Fruit fly (Drosophila melanogaster) whole organism, embryonic: ENCODE data around the gene CG5608.
A peak's percentile ranks its signal among the peaks of the same experiment; 100 is the strongest.

Experiments used
- CG10209 ChIP-seq: fragments of 200-800 bp; sonication (Bioruptor generic); optimal IDR thresholded peaks from 3 replicates; lab custom pipeline; 2017; ENCODE audit warnings: missing biosample characterization, mild to moderate bottlenecking, missing genetic modification characterization, missing genetic modification reagents
- CG10321 ChIP-seq: fragments of 200-800 bp; sonication (Bioruptor generic); IDR thresholded peaks from 2 replicates; pipeline ENCODE4 v1.3.6; 2022; ENCODE audit warnings: missing biosample characterization, missing genetic modification characterization
- CG11560 ChIP-seq: fragments of 200-800 bp; sonication (Bioruptor generic); IDR thresholded peaks from 3 replicates; pipeline ENCODE4 v1.3.6; 2022; ENCODE audit warnings: missing biosample characterization, missing genetic modification characterization
- CG12391 ChIP-seq: fragments of 200-800 bp; sonication (Bioruptor generic); optimal IDR thresholded peaks from 3 replicates; lab custom pipeline; 2018; ENCODE audit warnings: missing biosample characterization, mild to moderate bottlenecking, missing genetic modification characterization, moderate library complexity
- CG12659 ChIP-seq: fragments of 200-800 bp; sonication (Bioruptor generic); optimal IDR thresholded peaks from 3 replicates; lab custom pipeline; 2017; ENCODE audit warnings: mild to moderate bottlenecking, missing biosample characterization, missing genetic modification reagents, missing genetic modification characterization
- CG1603 ChIP-seq: fragments of 200-800 bp; sonication (Bioruptor generic); optimal IDR thresholded peaks from 2 replicates; lab custom pipeline; 2019; ENCODE audit warnings: missing biosample characterization, mild to moderate bottlenecking, missing genetic modification characterization, moderate library complexity
- CG17361 ChIP-seq: fragments of 200-800 bp; sonication (Bioruptor generic); IDR thresholded peaks from 3 replicates; pipeline ENCODE4 v1.3.6; 2022; ENCODE audit warnings: missing biosample characterization, missing genetic modification characterization
- CG1832 ChIP-seq: fragments of 200-800 bp; sonication (Bioruptor generic); optimal IDR thresholded peaks from 2 replicates; lab custom pipeline; 2017; ENCODE audit warnings: missing biosample characterization, mild to moderate bottlenecking, missing genetic modification characterization, inconsistent platforms
- CG18619 ChIP-seq: fragments of 200-800 bp; sonication (Bioruptor generic); optimal IDR thresholded peaks from 3 replicates; lab custom pipeline; 2017; ENCODE audit warnings: missing biosample characterization, mild to moderate bottlenecking, missing genetic modification characterization
- CG30403 ChIP-seq: fragments of 200-800 bp; sonication (Bioruptor generic); optimal IDR thresholded peaks from 3 replicates; lab custom pipeline; 2016; ENCODE audit warnings: missing biosample characterization, missing genetic modification characterization
- CG4820 ChIP-seq: fragments of 200-800 bp; sonication (Bioruptor generic); optimal IDR thresholded peaks from 3 replicates; lab custom pipeline; 2016; ENCODE audit warnings: missing biosample characterization, missing genetic modification characterization
- CG6765 ChIP-seq: fragments of 200-800 bp; sonication (Bioruptor generic); optimal IDR thresholded peaks from 3 replicates; lab custom pipeline; 2017; ENCODE audit warnings: missing biosample characterization, mild to moderate bottlenecking, missing genetic modification characterization
- CG7786 ChIP-seq: fragments of 200-800 bp; sonication (Bioruptor generic); optimal IDR thresholded peaks from 2 replicates; lab custom pipeline; 2016; ENCODE audit warnings: missing biosample characterization, missing genetic modification characterization
- CG8944 ChIP-seq: fragments of 200-800 bp; sonication (Bioruptor generic); optimal IDR thresholded peaks from 3 replicates; lab custom pipeline; 2016; ENCODE audit warnings: missing biosample characterization, missing genetic modification characterization
- CG9215 ChIP-seq: fragments of 200-800 bp; sonication (Bioruptor generic); IDR thresholded peaks from 2 replicates; pipeline ENCODE4 v1.3.6; 2022; ENCODE audit warnings: missing biosample characterization, missing genetic modification characterization
- CG9437 ChIP-seq: fragments of 200-800 bp; sonication (Bioruptor generic); optimal IDR thresholded peaks from 2 replicates; lab custom pipeline; 2018; ENCODE audit warnings: missing biosample characterization, mild to moderate bottlenecking, missing genetic modification characterization
- CG9727 ChIP-seq: fragments of 200-800 bp; sonication (Bioruptor generic); optimal IDR thresholded peaks from 3 replicates; lab custom pipeline; 2017; ENCODE audit warnings: missing biosample characterization, mild to moderate bottlenecking, missing genetic modification characterization
- D19B ChIP-seq: fragments of 200-800 bp; sonication (Bioruptor generic); optimal IDR thresholded peaks from 2 replicates; lab custom pipeline; 2017; ENCODE audit warnings: missing biosample characterization, mild to moderate bottlenecking, missing genetic modification characterization
- Dfd ChIP-seq, 2 experiments: fragments of >200 bp; optimal IDR thresholded peaks; 2 replicates each; lab custom pipeline; 2017; ENCODE audit warnings: missing biosample characterization in 2 of 2, missing genetic modification characterization in 2 of 2
- Dll ChIP-seq: fragments of 200-800 bp; sonication (Bioruptor generic); IDR thresholded peaks from 4 replicates; pipeline ENCODE4 v1.3.6; 2022; ENCODE audit warnings: missing biosample characterization, missing genetic modification characterization; ENCODE audit not compliant: partially characterized antibody
- Dref ChIP-seq: fragments of 200-800 bp; sonication (Bioruptor generic); IDR thresholded peaks from 2 replicates; pipeline ENCODE4 v1.3.6; 2022; ENCODE audit warnings: missing biosample characterization, missing genetic modification characterization
- Elba2 ChIP-seq: fragments of 200-800 bp; sonication (Bioruptor generic); optimal IDR thresholded peaks from 3 replicates; lab custom pipeline; 2016; ENCODE audit warnings: missing biosample characterization, missing genetic modification characterization
- Hmr ChIP-seq: fragments of 200-800 bp; sonication (Bioruptor generic); optimal IDR thresholded peaks from 3 replicates; lab custom pipeline; 2017; ENCODE audit warnings: mild to moderate bottlenecking, missing biosample characterization, missing genetic modification reagents, missing genetic modification characterization
- Lpt ChIP-seq: fragments of >200 bp; optimal IDR thresholded peaks from 2 replicates; lab custom pipeline; 2018; ENCODE audit warnings: missing biosample characterization, missing genetic modification characterization
- Med ChIP-seq: fragments of 200-800 bp; sonication (Bioruptor generic); peaks from one replicate; lab custom pipeline; 2016; ENCODE audit warnings: missing biosample characterization, missing genetic modification characterization, mild to moderate bottlenecking, inconsistent platforms, moderate library complexity
- Meics ChIP-seq: fragments of 200-800 bp; sonication (Bioruptor generic); optimal IDR thresholded peaks from 2 replicates; lab custom pipeline; 2017; ENCODE audit warnings: missing biosample characterization, mild to moderate bottlenecking, missing genetic modification characterization
- Poxn ChIP-seq: fragments of 200-800 bp; sonication (Bioruptor generic); IDR thresholded peaks from 2 replicates; pipeline ENCODE4 v1.3.6; 2022; ENCODE audit warnings: missing biosample characterization, missing genetic modification characterization
- Side ChIP-seq: fragments of 200-800 bp; sonication (Bioruptor generic); optimal IDR thresholded peaks from 2 replicates; lab custom pipeline; 2016; ENCODE audit warnings: missing biosample characterization, missing genetic modification characterization
- Trl ChIP-seq, 3 experiments: fragments of >200 bp in 2 of 3; fragments of 200-800 bp in 1 of 3; sonication (Bioruptor generic) in 1 of 3; optimal IDR thresholded peaks; 2 replicates in 1 of 3; 3 replicates in 2 of 3; lab custom pipeline; 2016 to 2017; ENCODE audit warnings: missing biosample characterization in 1 of 3, missing genetic modification characterization in 1 of 3
- YL-1 ChIP-seq: fragments of 200-800 bp; sonication (Bioruptor generic); optimal IDR thresholded peaks from 3 replicates; lab custom pipeline; 2017; ENCODE audit warnings: missing biosample characterization, mild to moderate bottlenecking, missing genetic modification characterization
- ase ChIP-seq: fragments of 200-800 bp; sonication (Bioruptor generic); IDR thresholded peaks from 3 replicates; pipeline ENCODE4 v1.3.6; 2022; ENCODE audit warnings: missing biosample characterization, missing genetic modification characterization
- bab2 ChIP-seq: fragments of 200-800 bp; sonication (Bioruptor generic); optimal IDR thresholded peaks from 2 replicates; lab custom pipeline; 2016; ENCODE audit warnings: missing biosample characterization, missing genetic modification characterization
- caup ChIP-seq: fragments of 200-800 bp; sonication (Bioruptor generic); optimal IDR thresholded peaks from 3 replicates; lab custom pipeline; 2017; ENCODE audit warnings: missing biosample characterization, mild to moderate bottlenecking, missing genetic modification characterization, moderate library complexity; ENCODE audit not compliant: severe bottlenecking
- ci ChIP-seq: fragments of 200-800 bp; sonication (Bioruptor generic); IDR thresholded peaks from 3 replicates; pipeline ENCODE4 v1.3.6; 2022; ENCODE audit warnings: missing biosample characterization, missing genetic modification characterization
- corto ChIP-seq: fragments of 200-800 bp; sonication (Bioruptor generic); optimal IDR thresholded peaks from 2 replicates; lab custom pipeline; 2016; ENCODE audit warnings: missing biosample characterization, mild to moderate bottlenecking, missing genetic modification characterization, moderate library complexity
- dm ChIP-seq: fragments of 200-800 bp; sonication (Bioruptor generic); optimal IDR thresholded peaks from 3 replicates; lab custom pipeline; 2016; ENCODE audit warnings: missing biosample characterization, missing genetic modification characterization
- esg ChIP-seq: fragments of 200-800 bp; sonication (Bioruptor generic); conservative IDR thresholded peaks from 2 replicates; pipeline ENCODE4 v1.3.6; 2022; ENCODE audit warnings: missing biosample characterization, missing genetic modification characterization
- inv ChIP-seq: fragments of 200-800 bp; sonication (Bioruptor generic); IDR thresholded peaks from 2 replicates; pipeline ENCODE4 v1.3.6; 2022; ENCODE audit warnings: missing biosample characterization, missing genetic modification characterization; ENCODE audit not compliant: partially characterized antibody
- prd ChIP-seq, 3 experiments: fragments of >200 bp in 2 of 3; fragments of 200-800 bp in 1 of 3; sonication (Bioruptor generic) in 1 of 3; optimal IDR thresholded peaks in 2 of 3; IDR thresholded peaks in 1 of 3; 2 replicates in 2 of 3; 3 replicates in 1 of 3; pipeline versions ENCODE4 v1.3.6 to Lab custom; 2017 to 2022; ENCODE audit warnings: missing biosample characterization in 1 of 3, missing genetic modification characterization in 1 of 3
- row ChIP-seq: fragments of 200-800 bp; sonication (Bioruptor generic); IDR thresholded peaks from 3 replicates; pipeline ENCODE4 v1.3.6; 2022; ENCODE audit warnings: missing biosample characterization, missing genetic modification characterization
- sima ChIP-seq: fragments of 200-800 bp; sonication (Bioruptor generic); optimal IDR thresholded peaks from 2 replicates; lab custom pipeline; 2016; ENCODE audit warnings: missing biosample characterization, missing genetic modification characterization
- stwl ChIP-seq: fragments of 200-800 bp; sonication (Bioruptor generic); optimal IDR thresholded peaks from 3 replicates; lab custom pipeline; 2018; ENCODE audit warnings: missing biosample characterization, mild to moderate bottlenecking, missing genetic modification characterization, moderate library complexity
- tll ChIP-seq, 2 experiments: fragments of 200-800 bp in 1 of 2; fragments of >200 bp in 1 of 2; sonication (Bioruptor generic) in 1 of 2; optimal IDR thresholded peaks; 2 replicates each; lab custom pipeline; 2017 to 2019; ENCODE audit warnings: missing biosample characterization in 2 of 2, missing genetic modification characterization in 2 of 2, mild to moderate bottlenecking in 1 of 2, moderate library complexity in 1 of 2
- trem ChIP-seq: fragments of 200-800 bp; optimal IDR thresholded peaks from 3 replicates; lab custom pipeline; 2019; ENCODE audit warnings: missing biosample characterization, mild to moderate bottlenecking, missing genetic modification characterization, moderate library complexity
- twi ChIP-seq: fragments of 200-800 bp; optimal IDR thresholded peaks from 2 replicates; lab custom pipeline; 2019; ENCODE audit warnings: missing biosample characterization, mild to moderate bottlenecking, missing genetic modification characterization, moderate library complexity
- vnd ChIP-seq: fragments of 200-800 bp; sonication (Bioruptor generic); IDR thresholded peaks from 3 replicates; pipeline ENCODE4 v1.3.6; 2022; ENCODE audit warnings: missing biosample characterization, missing genetic modification characterization; ENCODE audit not compliant: partially characterized antibody
- zf30C ChIP-seq: fragments of 200-800 bp; sonication (Bioruptor generic); optimal IDR thresholded peaks from 3 replicates; lab custom pipeline; 2018; ENCODE audit warnings: missing biosample characterization, mild to moderate bottlenecking, missing genetic modification characterization

The CG5608 gene

dm6 chr3R:12425510-12426309 lies 39.4 kb downstream of the CG5608 start, which contains the start of gene Pp1-87B (continued):
- TF ChIP-seq D19B (no peak), Dfd (GFP tag; optimal IDR thresholded peaks at IDR 0.05; lab: Kevin White, UChicago) (peak in 1 of 2 experiments; percentile 30), Lpt (GFP tag; lab: Kevin White, UChicago) (no peak), CG9727 (GFP tag; lab: Kevin White, UChicago) (peak; percentile 39), dm (GFP tag; lab: Kevin White, UChicago) (peak; percentile 89), CG12659 (GFP tag; lab: Kevin White, UChicago) (peak; percentile 87), caup (GFP tag; lab: Kevin White, UChicago) (peak; percentile 28), esg (GFP tag; lab: Robert Waterston, UW) (no peak), CG1832 (peak; percentile 95), Trl (optimal IDR thresholded peaks at IDR 0.05; lab: Kevin White, UChicago) (no peak), Trl (GFP tag; optimal IDR thresholded peaks at IDR 0.05; lab: Kevin White, UChicago) (peak; percentile 7), CG1603 (peak; percentile 19), trem (tag; lab: Kevin White, UChicago) (peak; percentile 28), zf30C (GFP tag; lab: Kevin White, UChicago) (no peak), ci (GFP tag; lab: Robert Waterston, UW) (0 out of 3 replicates have a peak, but pooled peaks have one; percentile 5), Med (peak; percentile 76), twi (tag; lab: Kevin White, UChicago) (peak; percentile 28), prd (optimal IDR thresholded peaks at IDR 0.05; lab: Kevin White, UChicago) (no peak), prd (GFP tag; IDR thresholded peaks at IDR 0.05; lab: Robert Waterston, UW) (peak; percentile 22; the same call in 1 of the 3 replicates), CG17361 (peak; percentile 80), Hmr (peak; percentile 32), CG7786 (GFP tag; lab: Kevin White, UChicago) (peak; percentile 2), tll (GFP tag; optimal IDR thresholded peaks at IDR 0.05; lab: Kevin White, UChicago) (peak; percentile 40 to 98), Elba2 (peak; percentile 98), Poxn (GFP tag; lab: Robert Waterston, UW) (no peak), Side (peak; percentile 32), Dref (GFP tag; lab: Robert Waterston, UW) (peak; percentile 66), sima (GFP tag; lab: Kevin White, UChicago) (no peak), YL-1 (peak; percentile 86), CG11560 (tag; lab: Robert Waterston, UW) (peak; percentile 100), CG6765 (no peak), Dll (GFP tag; lab: Robert Waterston, UW) (0 out of 4 replicates have a peak, but pooled peaks have one; percentile 23), CG4820 (GFP tag; lab: Kevin White, UChicago) (no peak), corto (GFP tag; lab: Kevin White, UChicago) (no peak), ase (GFP tag; lab: Robert Waterston, UW) (no peak), CG9215 (0 out of 2 replicates have a peak, but pooled peaks have one; percentile 13), row (GFP tag; lab: Robert Waterston, UW) (0 out of 3 replicates have a peak, but pooled peaks have one; percentile 10), CG8944 (GFP tag; lab: Kevin White, UChicago) (no peak), CG10209 (peak; percentile 18), bab2 (GFP tag; lab: Kevin White, UChicago) (no peak), vnd (GFP tag; lab: Robert Waterston, UW) (peak; percentile 56; the same call in 2 of the 3 replicates), CG12391 (tag; lab: Kevin White, UChicago) (peak; percentile 20), inv (GFP tag; lab: Robert Waterston, UW) (peak; percentile 25; the same call in 1 of the 2 replicates), CG10321 (GFP tag; lab: Robert Waterston, UW) (peak; percentile 91), Meics (GFP tag; lab: Kevin White, UChicago) (peak; percentile 56), CG9437 (GFP tag; lab: Kevin White, UChicago) (peak; percentile 37), CG18619 (GFP tag; lab: Kevin White, UChicago) (peak; percentile 37), CG30403 (GFP tag; lab: Kevin White, UChicago) (peak; percentile 39), stwl (tag; lab: Kevin White, UChicago) (peak; percentile 46)
